Fruit fly (Drosophila melanogaster) whole organism, adult: ENCODE data around the gene CG14851.

ENCODE experiments used
- CG11617 ChIP-seq: fragments of 200-800 bp; sonication (Bioruptor generic); optimal IDR thresholded peaks from 2 replicates; lab custom pipeline; 2017; ENCODE audit warnings: mild to moderate bottlenecking, missing biosample characterization, missing genetic modification reagents, missing genetic modification characterization
- CG12768 ChIP-seq: fragments of 200-800 bp; sonication (Bioruptor generic); optimal IDR thresholded peaks from 2 replicates; lab custom pipeline; 2017; ENCODE audit warnings: missing biosample characterization, missing genetic modification characterization, mild to moderate bottlenecking, moderate library complexity, missing genetic modification reagents
- CG14711 ChIP-seq: fragments of 200-800 bp; sonication (Bioruptor generic); optimal IDR thresholded peaks from 2 replicates; lab custom pipeline; 2018; ENCODE audit warnings: missing biosample characterization, mild to moderate bottlenecking, missing genetic modification characterization, moderate library complexity
- CG1620 ChIP-seq: fragments of 200-800 bp; sonication (Bioruptor generic); optimal IDR thresholded peaks from 2 replicates; lab custom pipeline; 2016; ENCODE audit warnings: missing biosample characterization, missing genetic modification characterization
- CG33017 ChIP-seq: fragments of 200-800 bp; sonication (Bioruptor generic); optimal IDR thresholded peaks from 2 replicates; lab custom pipeline; 2018; ENCODE audit warnings: missing biosample characterization, mild to moderate bottlenecking, missing genetic modification characterization, moderate library complexity
- CG5204 ChIP-seq: fragments of 200-800 bp; sonication (Bioruptor generic); optimal IDR thresholded peaks from 2 replicates; lab custom pipeline; 2016; ENCODE audit warnings: missing biosample characterization, missing genetic modification characterization
- CG7045 ChIP-seq: fragments of 200-800 bp; sonication (Bioruptor generic); optimal IDR thresholded peaks from 2 replicates; lab custom pipeline; 2017; ENCODE audit warnings: missing biosample characterization, mild to moderate bottlenecking, missing genetic modification characterization
- CG7101 ChIP-seq: fragments of 200-800 bp; sonication (Bioruptor generic); optimal IDR thresholded peaks from 2 replicates; lab custom pipeline; 2018; ENCODE audit warnings: missing biosample characterization, mild to moderate bottlenecking, missing genetic modification characterization, moderate library complexity
- Clk ChIP-seq: fragments of 200-800 bp; sonication (Bioruptor generic); optimal IDR thresholded peaks from 2 replicates; lab custom pipeline; 2017; ENCODE audit warnings: missing biosample characterization, missing genetic modification characterization
- Crg-1 ChIP-seq: fragments of 200-800 bp; sonication (Bioruptor generic); optimal IDR thresholded peaks from 2 replicates; lab custom pipeline; 2016; ENCODE audit warnings: missing biosample characterization, missing genetic modification characterization
- Hr96 ChIP-seq: fragments of 200-800 bp; sonication (Bioruptor generic); optimal IDR thresholded peaks from 2 replicates; lab custom pipeline; 2016; ENCODE audit warnings: missing biosample characterization, missing genetic modification characterization
- Mnt ChIP-seq: fragments of 200-800 bp; sonication (Bioruptor generic); optimal IDR thresholded peaks from 2 replicates; lab custom pipeline; 2016; ENCODE audit warnings: missing biosample characterization, mild to moderate bottlenecking, missing genetic modification characterization
- bab1 ChIP-seq: fragments of 200-800 bp; sonication (Bioruptor generic); optimal IDR thresholded peaks from 3 replicates; lab custom pipeline; 2019; ENCODE audit warnings: missing biosample characterization, mild to moderate bottlenecking, missing genetic modification characterization, moderate library complexity
- cic ChIP-seq: fragments of 200-800 bp; sonication (Bioruptor generic); optimal IDR thresholded peaks from 2 replicates; lab custom pipeline; 2017; ENCODE audit warnings: missing biosample characterization, mild to moderate bottlenecking, missing genetic modification characterization, moderate library complexity
- cnc ChIP-seq, 2 experiments: fragments of >200 bp; optimal IDR thresholded peaks; 2 replicates each; lab custom pipeline; 2017
- kay ChIP-seq: fragments of 200-800 bp; sonication (Bioruptor generic); peaks from one replicate; lab custom pipeline; 2016; ENCODE audit warnings: missing biosample characterization, missing genetic modification characterization, borderline replicate concordance
- ovo ChIP-seq: fragments of 200-800 bp; sonication (Bioruptor generic); optimal IDR thresholded peaks from 2 replicates; lab custom pipeline; 2016; ENCODE audit warnings: missing biosample characterization, missing genetic modification characterization
- pad ChIP-seq: fragments of 200-800 bp; sonication (Bioruptor generic); optimal IDR thresholded peaks from 3 replicates; lab custom pipeline; 2017; ENCODE audit warnings: missing biosample characterization, missing genetic modification characterization, mild to moderate bottlenecking, moderate library complexity, missing genetic modification reagents
- tj ChIP-seq: fragments of 200-800 bp; sonication (Bioruptor generic); optimal IDR thresholded peaks from 3 replicates; lab custom pipeline; 2017; ENCODE audit warnings: missing biosample characterization, mild to moderate bottlenecking, missing genetic modification characterization, moderate library complexity
- toe ChIP-seq: fragments of 200-800 bp; sonication (Bioruptor generic); optimal IDR thresholded peaks from 2 replicates; lab custom pipeline; 2016; ENCODE audit warnings: missing biosample characterization, missing genetic modification characterization

CG14851 gene

dm6 chr3R:14589483-14589882 lies 27.3 kb downstream of the CG14851 start:
- TF ChIP-seq bab1 (GFP tag; lab: Kevin White, UChicago) (no peak), toe (GFP tag; lab: Kevin White, UChicago) (no peak), CG33017 (tag; lab: Kevin White, UChicago) (no peak), Crg-1 (GFP tag; lab: Kevin White, UChicago) (no peak), Clk (GFP tag; lab: Kevin White, UChicago) (no peak), CG11617 (GFP tag; lab: Kevin White, UChicago) (no peak), CG14711 (no peak), CG7045 (no peak), cic (GFP tag; lab: Kevin White, UChicago) (no peak), CG1620 (GFP tag; lab: Kevin White, UChicago) (no peak), CG12768 (GFP tag; lab: Kevin White, UChicago) (no peak), CG5204 (GFP tag; lab: Kevin White, UChicago) (no peak)

DNA sequence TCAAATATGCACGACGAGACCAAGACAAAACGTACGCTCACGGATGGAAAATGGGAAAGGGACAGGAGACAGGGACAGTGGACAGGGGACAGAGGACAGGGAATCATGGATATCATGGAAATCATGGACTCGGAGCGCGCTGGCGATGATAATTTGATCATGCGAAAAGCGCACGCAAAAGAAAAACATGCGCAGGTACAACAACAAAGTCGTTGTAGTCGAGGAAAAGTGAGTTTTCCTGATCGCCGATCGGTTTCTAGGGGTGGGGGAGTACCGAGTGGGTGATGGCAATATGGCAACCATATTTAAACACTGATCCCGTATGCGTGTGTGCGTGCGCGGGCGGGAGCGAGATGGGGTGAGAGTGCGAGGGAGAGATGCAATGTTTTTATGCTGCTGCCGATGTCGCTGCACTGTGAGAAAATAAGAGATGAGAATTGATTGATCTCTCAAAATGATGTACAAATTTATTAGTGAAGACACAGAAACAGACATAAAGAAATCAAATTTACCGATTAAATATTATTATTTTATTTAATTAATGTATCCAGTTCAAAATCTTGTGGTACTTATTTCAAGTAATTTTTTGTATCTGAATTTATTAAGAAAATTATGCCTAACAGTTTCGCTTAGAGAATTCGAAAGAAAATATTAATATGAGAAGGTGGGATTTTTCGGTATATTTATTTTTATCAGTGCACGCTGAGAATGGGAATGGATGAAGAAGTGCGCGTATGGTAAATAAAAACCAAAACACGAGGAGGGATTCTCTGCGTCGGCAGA lies 28.8 kb downstream of the CG14851 start:
- TF ChIP-seq kay (no peak), Crg-1 (GFP tag; lab: Kevin White, UChicago) (no peak), Clk (GFP tag; lab: Kevin White, UChicago) (no peak), bab1 (GFP tag; lab: Kevin White, UChicago) (no peak), CG1620 (GFP tag; lab: Kevin White, UChicago) (no peak), CG7045 (no peak), pad (no peak), CG7101 (tag; lab: Kevin White, UChicago) (no peak), Hr96 (GFP tag; lab: Kevin White, UChicago) (no peak), CG14711 (no peak), CG5204 (GFP tag; lab: Kevin White, UChicago) (no peak)

DNA sequence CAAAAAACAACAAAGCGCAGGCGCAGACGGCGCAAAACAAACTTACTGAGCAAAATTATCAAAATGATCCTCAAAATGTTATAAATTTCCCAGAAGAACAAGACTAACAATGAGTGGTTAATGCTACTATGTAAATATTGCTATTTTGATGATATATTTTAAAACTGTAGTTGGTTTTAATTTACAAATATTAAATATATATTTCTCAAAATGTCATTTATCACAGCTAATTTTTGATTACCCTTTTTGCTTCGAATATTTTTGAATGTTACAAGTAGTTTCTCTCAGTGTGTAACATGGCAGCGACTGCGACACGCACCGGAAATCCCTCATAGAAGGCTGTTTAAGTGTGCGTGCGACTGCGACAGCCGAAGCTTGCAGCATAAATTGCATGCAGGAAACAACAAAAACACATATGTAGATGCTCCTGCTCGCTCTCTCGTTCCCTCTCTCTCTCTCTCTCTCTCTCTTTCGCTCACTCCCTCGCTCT lies 35.8 kb downstream of the CG14851 start:
- TF ChIP-seq CG1620 (GFP tag; lab: Kevin White, UChicago) (no peak), Crg-1 (GFP tag; lab: Kevin White, UChicago) (no peak), CG7101 (tag; lab: Kevin White, UChicago) (no peak), cnc (optimal IDR thresholded peaks at IDR 0.05; lab: Kevin White, UChicago) (no peak), Clk (GFP tag; lab: Kevin White, UChicago) (no peak), bab1 (GFP tag; lab: Kevin White, UChicago) (no peak), kay (no peak)

DNA sequence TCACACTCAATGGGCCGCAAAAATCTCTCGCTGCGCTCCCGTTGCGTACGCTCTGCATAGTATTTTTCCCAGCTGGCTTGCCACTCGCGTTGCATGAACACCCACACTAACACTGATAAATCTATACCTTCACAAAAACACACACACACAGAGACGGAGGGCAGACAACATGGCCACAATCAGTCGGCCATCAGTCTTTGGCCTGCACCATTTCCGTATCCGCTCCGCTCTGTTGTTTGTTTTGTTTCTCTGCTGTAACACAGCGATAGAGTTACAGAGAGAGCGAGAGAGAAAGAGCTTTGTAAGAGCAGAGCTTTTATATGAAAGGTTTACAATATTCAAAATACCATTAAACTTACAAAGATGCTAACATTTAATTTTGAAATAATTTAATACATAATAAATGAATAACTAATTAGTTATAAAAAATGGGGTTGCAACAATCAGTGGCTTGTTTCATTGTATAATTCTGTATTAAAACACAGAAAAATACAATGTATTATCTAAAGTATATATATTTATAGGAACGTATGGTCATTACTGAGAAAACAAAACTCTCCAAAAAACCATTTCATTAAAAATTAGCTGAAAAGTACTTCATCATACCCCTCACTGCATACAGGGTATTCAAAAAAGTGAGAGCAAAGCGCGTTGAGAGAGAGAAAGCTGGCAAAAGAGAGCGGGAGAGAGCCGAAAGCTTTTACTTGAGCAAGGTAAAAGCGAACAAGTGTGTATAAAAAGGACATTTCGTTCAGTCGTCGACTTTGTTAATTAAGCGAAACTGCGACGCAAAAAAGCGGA lies 47.0 kb downstream of the CG14851 start, which contains the start of gene CG14853:
CG14853 (plus strand) TSS at position 751 of the 801 bp plus-strand sequence.
- TF ChIP-seq CG5204 (GFP tag; lab: Kevin White, UChicago) (no peak), bab1 (GFP tag; lab: Kevin White, UChicago) (no peak), Hr96 (GFP tag; lab: Kevin White, UChicago) (no peak), Mnt (no peak), ovo (no peak), kay (no peak), CG1620 (GFP tag; lab: Kevin White, UChicago) (no peak), CG7045 (peak; percentile 41), CG11617 (GFP tag; lab: Kevin White, UChicago) (peak; percentile 57), cnc (optimal IDR thresholded peaks at IDR 0.05; lab: Kevin White, UChicago) (no peak), tj (GFP tag; lab: Kevin White, UChicago) (peak; percentile 24), CG33017 (tag; lab: Kevin White, UChicago) (peak; percentile 15), cic (GFP tag; lab: Kevin White, UChicago) (no peak), pad (no peak), CG7101 (tag; lab: Kevin White, UChicago) (peak; percentile 32), CG14711 (peak; percentile 9), Crg-1 (GFP tag; lab: Kevin White, UChicago) (no peak), toe (GFP tag; lab: Kevin White, UChicago) (no peak), Clk (GFP tag; lab: Kevin White, UChicago) (no peak), CG12768 (GFP tag; lab: Kevin White, UChicago) (no peak)
